Worm (Caenorhabditis elegans) whole organism, L2 larva: ENCODE results near the gene cka-1.
"Not testable (repeated sequence)": the region's sequence is repeated elsewhere in the genome, so short reads cannot be mapped to it uniquely, and the experiment has no call there.

Experiments
- C34F6.9 ChIP-seq: fragments of 150-350 bp; optimal IDR thresholded peaks from 2 replicates; lab custom pipeline; 2014; ENCODE audit warnings: missing biosample characterization, missing genetic modification characterization
- F13H6.1 ChIP-seq: sonication (generic microtip); optimal IDR thresholded peaks from 2 replicates; lab custom pipeline; 2016; ENCODE audit warnings: missing genetic modification characterization, missing compliant biosample characterization
- Y55F3AM.14 ChIP-seq: fragments of 200-800 bp; sonication (Bioruptor generic); optimal IDR thresholded peaks from 2 replicates; lab custom pipeline; 2018; ENCODE audit warnings: mild to moderate bottlenecking, missing genetic modification characterization, missing compliant biosample characterization
- alr-1 ChIP-seq: fragments of 150-350 bp; optimal IDR thresholded peaks from 2 replicates; lab custom pipeline; 2014; ENCODE audit warnings: missing biosample characterization, missing genetic modification characterization
- aly-2 ChIP-seq: fragments of 150-350 bp; optimal IDR thresholded peaks from 2 replicates; lab custom pipeline; 2014; ENCODE audit warnings: missing biosample characterization, missing genetic modification characterization
- blmp-1 ChIP-seq: sonication (generic microtip); optimal IDR thresholded peaks from 2 replicates; lab custom pipeline; 2017; ENCODE audit warnings: missing genetic modification characterization, mild to moderate bottlenecking, missing compliant biosample characterization, antibody characterized with exemption, moderate library complexity; ENCODE audit not compliant: insufficient read depth
- ceh-16 ChIP-seq: fragments of 150-350 bp; optimal IDR thresholded peaks from 2 replicates; lab custom pipeline; 2014; ENCODE audit warnings: missing biosample characterization, missing genetic modification characterization
- crh-2 ChIP-seq: sonication (generic microtip); optimal IDR thresholded peaks from 2 replicates; lab custom pipeline; 2017; ENCODE audit warnings: missing biosample characterization, missing genetic modification characterization
- dmd-4 ChIP-seq: sonication (generic microtip); optimal IDR thresholded peaks from 2 replicates; lab custom pipeline; 2017; ENCODE audit warnings: missing biosample characterization, missing genetic modification characterization
- egl-27 ChIP-seq: sonication (generic microtip); optimal IDR thresholded peaks from 3 replicates; lab custom pipeline; 2017; ENCODE audit warnings: missing biosample characterization, missing genetic modification reagents, missing genetic modification characterization
- elt-1 ChIP-seq: fragments of 150-350 bp; optimal IDR thresholded peaks from 2 replicates; lab custom pipeline; 2014; ENCODE audit warnings: missing biosample characterization, missing genetic modification characterization
- elt-3 ChIP-seq: sonication (generic microtip); optimal IDR thresholded peaks from 2 replicates; lab custom pipeline; 2017; ENCODE audit warnings: missing biosample characterization, missing genetic modification characterization
- fos-1 ChIP-seq: fragments of 150-350 bp; optimal IDR thresholded peaks from 2 replicates; lab custom pipeline; 2014; ENCODE audit warnings: missing biosample characterization, missing genetic modification characterization
- lin-11 ChIP-seq: fragments of 150-350 bp; sonication (generic microtip); optimal IDR thresholded peaks from 2 replicates; lab custom pipeline; 2014; ENCODE audit warnings: missing biosample characterization, missing genetic modification characterization, inconsistent platforms, mixed read lengths
- lin-13 ChIP-seq: fragments of 150-350 bp; optimal IDR thresholded peaks from 2 replicates; lab custom pipeline; 2014; ENCODE audit warnings: missing biosample characterization, missing genetic modification reagents, missing genetic modification characterization
- lin-39 ChIP-seq: fragments of 150-350 bp; optimal IDR thresholded peaks from 2 replicates; lab custom pipeline; 2014; ENCODE audit warnings: missing biosample characterization, missing genetic modification reagents, missing genetic modification characterization
- lsy-2 ChIP-seq, 2 experiments: fragments of 150-350 bp in 1 of 2; sonication (generic microtip) in 1 of 2; optimal IDR thresholded peaks; 2 replicates each; lab custom pipeline; 2014 to 2017; ENCODE audit warnings: missing biosample characterization in 2 of 2, missing genetic modification characterization in 2 of 2
- mbf-1 ChIP-seq: sonication (generic microtip); optimal IDR thresholded peaks from 2 replicates; lab custom pipeline; 2017; ENCODE audit warnings: missing biosample characterization, missing genetic modification characterization
- mdl-1 ChIP-seq, 2 experiments: fragments of 150-350 bp in 1 of 2; sonication (generic microtip) in 1 of 2; optimal IDR thresholded peaks; 2 replicates each; lab custom pipeline; 2017; ENCODE audit warnings: missing biosample characterization in 2 of 2, missing genetic modification characterization in 2 of 2
- nhr-10 ChIP-seq: sonication (generic microtip); optimal IDR thresholded peaks from 2 replicates; lab custom pipeline; 2017; ENCODE audit warnings: missing biosample characterization, missing genetic modification characterization
- nhr-11 ChIP-seq: fragments of 150-350 bp; optimal IDR thresholded peaks from 2 replicates; lab custom pipeline; 2014; ENCODE audit warnings: missing biosample characterization, missing genetic modification characterization
- nhr-21 ChIP-seq: fragments of 150-350 bp; optimal IDR thresholded peaks from 2 replicates; lab custom pipeline; 2014; ENCODE audit warnings: missing biosample characterization, missing genetic modification characterization
- nhr-23 ChIP-seq: fragments of 150-350 bp; optimal IDR thresholded peaks from 2 replicates; lab custom pipeline; 2014; ENCODE audit warnings: missing biosample characterization, missing genetic modification reagents, missing genetic modification characterization
- nhr-237 ChIP-seq: fragments of 150-350 bp; optimal IDR thresholded peaks from 2 replicates; lab custom pipeline; 2014; ENCODE audit warnings: missing biosample characterization, missing genetic modification characterization
- nhr-25 ChIP-seq: fragments of 150-350 bp; sonication (generic microtip); optimal IDR thresholded peaks from 3 replicates; lab custom pipeline; 2014; ENCODE audit warnings: missing biosample characterization, missing genetic modification characterization
- nhr-77 ChIP-seq: fragments of 150-350 bp; optimal IDR thresholded peaks from 2 replicates; lab custom pipeline; 2014; ENCODE audit warnings: missing biosample characterization, missing genetic modification characterization
- sem-4 ChIP-seq: fragments of 150-350 bp; optimal IDR thresholded peaks from 2 replicates; lab custom pipeline; 2014; ENCODE audit warnings: missing biosample characterization, missing genetic modification reagents, missing genetic modification characterization
- skn-1 ChIP-seq: sonication (generic microtip); optimal IDR thresholded peaks from 2 replicates; lab custom pipeline; 2017; ENCODE audit warnings: missing biosample characterization, missing genetic modification characterization
- sma-3 ChIP-seq: sonication (generic microtip); optimal IDR thresholded peaks from 2 replicates; lab custom pipeline; 2016; ENCODE audit warnings: missing genetic modification reagents, missing genetic modification characterization, missing compliant biosample characterization
- sma-9 ChIP-seq, 2 experiments: fragments of 150-350 bp in 1 of 2; sonication (generic microtip) in 1 of 2; optimal IDR thresholded peaks; 2 replicates each; lab custom pipeline; 2014 to 2016; ENCODE audit warnings: missing genetic modification characterization in 2 of 2, mild to moderate bottlenecking in 1 of 2, missing biosample characterization in 1 of 2, missing compliant biosample characterization in 1 of 2, missing genetic modification reagents in 1 of 2, moderate library complexity in 1 of 2
- unc-39 ChIP-seq: fragments of 150-350 bp; optimal IDR thresholded peaks from 2 replicates; lab custom pipeline; 2014; ENCODE audit warnings: missing biosample characterization, missing genetic modification characterization
- unc-55 ChIP-seq: fragments of 150-350 bp; sonication (generic microtip); optimal IDR thresholded peaks from 3 replicates; lab custom pipeline; 2014; ENCODE audit warnings: missing biosample characterization, missing genetic modification reagents, missing genetic modification characterization
- zag-1 ChIP-seq: fragments of 150-350 bp; optimal IDR thresholded peaks from 2 replicates; lab custom pipeline; 2014; ENCODE audit warnings: missing biosample characterization, missing genetic modification characterization
- ztf-1 ChIP-seq: fragments of 200-800 bp; sonication (Bioruptor generic); conservative IDR thresholded peaks from 2 replicates; pipeline ENCODE4 v1.3.6; 2022; ENCODE audit warnings: missing genetic modification characterization, missing compliant biosample characterization

cka-1 gene

ce11 chrIV:9748342-9748741 is 10.9 kb upstream of the cka-1 start, which contains the start of gene C28D4.8:
C28D4.8 (minus strand) TSS chrIV:9748442.
- no peak for TF ChIP-seq nhr-237 (tag; lab: Kevin White, UChicago)

- TF ChIP-seq aly-2 (tag; lab: Kevin White, UChicago) (no peak), sma-9 (GFP tag; optimal IDR thresholded peaks at IDR 0.05; lab: Kevin White, UChicago) (no peak), sma-9 (tag; optimal IDR thresholded peaks at IDR 0.05; lab: Kevin White, UChicago) (no peak), sma-3 (GFP tag; lab: Kevin White, UChicago) (no peak), lin-11 (tag; lab: Kevin White, UChicago) (no peak)
- TF ChIP-seq, all 48 proteins: peak for 0
These were observed 9.3 kb upstream of the cka-1 start, which contains the start of gene C28D4.5 for ce11 chrIV:9746762-9747161. C28D4.5 (minus strand) TSS chrIV:9746862.

- TF ChIP-seq nhr-77, result no peak
- TF ChIP-seq ceh-16 (tag; lab: Kevin White, UChicago), result no peak
- TF ChIP-seq nhr-23 (tag; lab: Kevin White, UChicago), result no peak
- no peak for TF ChIP-seq unc-55 (GFP tag; lab: Kevin White, UChicago)
- no peak for TF ChIP-seq skn-1 (tag; lab: Kevin White, UChicago)
- TF ChIP-seq egl-27 (tag; lab: Kevin White, UChicago), result no peak
- no peak for TF ChIP-seq mbf-1 (tag; lab: Kevin White, UChicago)
- no peak for TF ChIP-seq sem-4 (tag; lab: Kevin White, UChicago)
- TF ChIP-seq lin-39, result no peak
- TF ChIP-seq Y55F3AM.14 (GFP tag; lab: Kevin White, UChicago), result no peak
- no peak for TF ChIP-seq nhr-237 (tag; lab: Kevin White, UChicago)
- no peak for TF ChIP-seq ztf-1
- TF ChIP-seq crh-2 (tag; lab: Kevin White, UChicago), result no peak
- TF ChIP-seq C34F6.9, result no peak
- TF ChIP-seq elt-1 (tag; lab: Kevin White, UChicago), result no peak
- TF ChIP-seq, all 48 proteins: peak for 0
These were observed 7.5 kb upstream of the cka-1 start, which contains the start of gene C28D4.4 for ce11 chrIV:9744905-9745304. C28D4.4 (minus strand) TSS chrIV:9745005.

ce11 chrIV:9742883-9743282 is 5.5 kb upstream of the cka-1 start, which contains the start of gene C28D4.7:
C28D4.7 (minus strand) TSS chrIV:9743147.
- no peak for TF ChIP-seq nhr-11 (tag; lab: Kevin White, UChicago)
- TF ChIP-seq dmd-4 (tag; lab: Kevin White, UChicago), result no peak
- TF ChIP-seq nhr-25, result no peak
- TF ChIP-seq unc-39 (tag; lab: Kevin White, UChicago), result no peak

ce11 chrIV:9740851-9741549 is 3.6 kb upstream of the cka-1 start, which contains the start of gene gln-6:
gln-6 (minus strand) TSS chrIV:9740901.
- TF ChIP-seq nhr-237, blmp-1, nhr-21 (tag; lab: Kevin White, UChicago): not testable (repeated sequence)

ce11 chrIV:9739001-9739400 is 1.6 kb upstream of the cka-1 start:
- TF ChIP-seq elt-1 (tag; lab: Kevin White, UChicago), result no peak
- no peak for TF ChIP-seq elt-3
- no peak for TF ChIP-seq sem-4 (tag; lab: Kevin White, UChicago)
- TF ChIP-seq lin-39, result no peak
- TF ChIP-seq nhr-11 (tag; lab: Kevin White, UChicago), result no peak
- no peak for TF ChIP-seq ztf-1
- TF ChIP-seq alr-1 (tag; lab: Kevin White, UChicago), result no peak
- TF ChIP-seq sma-3 (GFP tag; lab: Kevin White, UChicago), result no peak
- TF ChIP-seq, all 48 proteins: peak for 0

ce11 chrIV:9738194-9738593 is 773 bp upstream of the cka-1 start, which contains the start of gene C28D4.10:
C28D4.10 (plus strand) TSS chrIV:9738494.
- TF ChIP-seq ceh-16 (tag; lab: Kevin White, UChicago) (no peak), lin-13 (GFP tag; lab: Kevin White, UChicago) (no peak), ztf-1 (no peak), nhr-23 (tag; lab: Kevin White, UChicago) (no peak), sem-4 (tag; lab: Kevin White, UChicago) (no peak), zag-1 (tag; lab: Kevin White, UChicago) (no peak), lin-11 (tag; lab: Kevin White, UChicago) (no peak), fos-1 (tag; lab: Kevin White, UChicago) (no peak), elt-1 (tag; lab: Kevin White, UChicago) (no peak), sma-9 (GFP tag; optimal IDR thresholded peaks at IDR 0.05; lab: Kevin White, UChicago) (no peak), sma-9 (tag; optimal IDR thresholded peaks at IDR 0.05; lab: Kevin White, UChicago) (no peak), nhr-10 (tag; lab: Kevin White, UChicago) (no peak), mdl-1 (tag; optimal IDR thresholded peaks at IDR 0.05; lab: Kevin White, UChicago) (no peak), F13H6.1 (tag; lab: Kevin White, UChicago) (no peak), nhr-21 (tag; lab: Kevin White, UChicago) (no peak), blmp-1 (tag; lab: Kevin White, UChicago) (no peak), lsy-2 (tag; optimal IDR thresholded peaks at IDR 0.05; lab: Kevin White, UChicago) (no peak), nhr-25 (no peak), dmd-4 (tag; lab: Kevin White, UChicago) (no peak)
